Worm (Caenorhabditis elegans): ENCODE results near the gene F01E11.20.

The F01E11.20 gene

ce11 chrX:7005475-7005874 is 9.1 kb upstream of the F01E11.20 start, which contains the start of gene tyra-2:
Gene tyra-2 (minus strand): TSS chrX:7005575.
- no peak for TF ChIP-seq scrt-1 (GFP tag; IDR thresholded peaks at IDR 0.05)
- no peak for TF ChIP-seq hmbx-1 (tag; optimal IDR thresholded peaks at IDR 0.05)
- no peak for TF ChIP-seq B0310.2 (tag; optimal IDR thresholded peaks at IDR 0.05)
- no peak for TF ChIP-seq tbx-37 (GFP tag; conservative IDR thresholded peaks at IDR 0.05)
- no peak for TF ChIP-seq F13C5.2 (tag; optimal IDR thresholded peaks at IDR 0.05)
- no peak for TF ChIP-seq hmg-4 (GFP tag; optimal IDR thresholded peaks at IDR 0.05)
- TF ChIP-seq ceh-13 (GFP tag; optimal IDR thresholded peaks at IDR 0.05): no peak

ce11 chrX:7001933-7002332 is 5.6 kb upstream of the F01E11.20 start:
- no peak for TF ChIP-seq B0310.2 (tag; optimal IDR thresholded peaks at IDR 0.05)
- no peak for TF ChIP-seq tbx-37 (GFP tag; conservative IDR thresholded peaks at IDR 0.05)
- TF ChIP-seq ceh-36 (tag; optimal IDR thresholded peaks at IDR 0.05): no peak
- TF ChIP-seq sea-1 (GFP tag; conservative IDR thresholded peaks at IDR 0.05): no peak
- TF ChIP-seq tbx-11 (GFP tag; IDR thresholded peaks at IDR 0.05): no peak

ce11 chrX:6991427-6991826 is 4.9 kb downstream of the F01E11.20 start, which contains the start of gene ugt-57:
Gene ugt-57 (plus strand): TSS chrX:6991727.
- TF ChIP-seq ets-7 (tag; optimal IDR thresholded peaks at IDR 0.05) (no peak), tra-4 (tag; optimal IDR thresholded peaks at IDR 0.05) (no peak), hmbx-1 (tag; optimal IDR thresholded peaks at IDR 0.05) (no peak), ceh-36 (tag; optimal IDR thresholded peaks at IDR 0.05) (no peak)

- TF ChIP-seq B0310.2 (tag; optimal IDR thresholded peaks at IDR 0.05) (no peak), hmg-4 (GFP tag; optimal IDR thresholded peaks at IDR 0.05) (no peak), tbx-37 (GFP tag; conservative IDR thresholded peaks at IDR 0.05) (no peak), F13C5.2 (tag; optimal IDR thresholded peaks at IDR 0.05) (no peak), hnd-1 (tag; optimal IDR thresholded peaks at IDR 0.05) (no peak), aly-1 (tag; optimal IDR thresholded peaks at IDR 0.05) (no peak), tra-4 (tag; optimal IDR thresholded peaks at IDR 0.05) (no peak)
These were observed 7.0 kb downstream of the F01E11.20 start, which contains the start of gene F01E11.18 for ce11 chrX:6989342-6989741. Gene F01E11.18 (plus strand): TSS chrX:6989642.

- TF ChIP-seq ceh-36 (tag; optimal IDR thresholded peaks at IDR 0.05) (no peak), flt-1 (GFP tag; IDR thresholded peaks at IDR 0.05) (no peak), pes-1 (GFP tag; IDR thresholded peaks at IDR 0.05) (no peak), ceh-13 (GFP tag; optimal IDR thresholded peaks at IDR 0.05) (no peak), tra-4 (tag; optimal IDR thresholded peaks at IDR 0.05) (no peak), hmbx-1 (tag; optimal IDR thresholded peaks at IDR 0.05) (no peak), B0310.2 (tag; optimal IDR thresholded peaks at IDR 0.05) (no peak), aly-1 (tag; optimal IDR thresholded peaks at IDR 0.05) (no peak), tbx-11 (GFP tag; IDR thresholded peaks at IDR 0.05) (no peak), scrt-1 (GFP tag; IDR thresholded peaks at IDR 0.05) (no peak), hnd-1 (tag; optimal IDR thresholded peaks at IDR 0.05) (no peak), sea-1 (GFP tag; conservative IDR thresholded peaks at IDR 0.05) (no peak), hmg-4 (GFP tag; optimal IDR thresholded peaks at IDR 0.05) (no peak), F13C5.2 (tag; optimal IDR thresholded peaks at IDR 0.05) (no peak), ama-1 (optimal IDR thresholded peaks at IDR 0.05) (no peak), ets-7 (tag; optimal IDR thresholded peaks at IDR 0.05) (no peak), tbx-37 (GFP tag; conservative IDR thresholded peaks at IDR 0.05) (no peak)
These were observed 8.1 kb downstream of the F01E11.20 start for ce11 chrX:6988212-6988611.

- TF ChIP-seq hnd-1 (tag; optimal IDR thresholded peaks at IDR 0.05) (no peak), pes-1 (GFP tag; IDR thresholded peaks at IDR 0.05) (no peak), B0310.2 (tag; optimal IDR thresholded peaks at IDR 0.05) (no peak), ets-7 (tag; optimal IDR thresholded peaks at IDR 0.05) (no peak), flt-1 (GFP tag; IDR thresholded peaks at IDR 0.05) (no peak), F13C5.2 (tag; optimal IDR thresholded peaks at IDR 0.05) (no peak), scrt-1 (GFP tag; IDR thresholded peaks at IDR 0.05) (no peak), aly-1 (tag; optimal IDR thresholded peaks at IDR 0.05) (no peak), ceh-13 (GFP tag; optimal IDR thresholded peaks at IDR 0.05) (no peak), hmg-4 (GFP tag; optimal IDR thresholded peaks at IDR 0.05) (no peak), tbx-11 (GFP tag; IDR thresholded peaks at IDR 0.05) (no peak), tbx-37 (GFP tag; conservative IDR thresholded peaks at IDR 0.05) (no peak), sea-1 (GFP tag; conservative IDR thresholded peaks at IDR 0.05) (no peak), tra-4 (tag; optimal IDR thresholded peaks at IDR 0.05) (no peak), ama-1 (optimal IDR thresholded peaks at IDR 0.05) (no peak), hmbx-1 (tag; optimal IDR thresholded peaks at IDR 0.05) (no peak), ceh-36 (tag; optimal IDR thresholded peaks at IDR 0.05) (no peak)
These were observed 25.0 kb downstream of the F01E11.20 start for ce11 chrX:6971301-6971700.

- TF ChIP-seq ceh-36 (tag; optimal IDR thresholded peaks at IDR 0.05) (no peak), scrt-1 (GFP tag; IDR thresholded peaks at IDR 0.05) (no peak), ets-7 (tag; optimal IDR thresholded peaks at IDR 0.05) (no peak), flt-1 (GFP tag; IDR thresholded peaks at IDR 0.05) (no peak), hmbx-1 (tag; optimal IDR thresholded peaks at IDR 0.05) (no peak), pes-1 (GFP tag; IDR thresholded peaks at IDR 0.05) (no peak), ceh-13 (GFP tag; optimal IDR thresholded peaks at IDR 0.05) (no peak), F13C5.2 (tag; optimal IDR thresholded peaks at IDR 0.05) (no peak), aly-1 (tag; optimal IDR thresholded peaks at IDR 0.05) (no peak), sea-1 (GFP tag; conservative IDR thresholded peaks at IDR 0.05) (no peak), tbx-11 (GFP tag; IDR thresholded peaks at IDR 0.05) (no peak), tbx-37 (GFP tag; conservative IDR thresholded peaks at IDR 0.05) (no peak), tra-4 (tag; optimal IDR thresholded peaks at IDR 0.05) (no peak), ama-1 (optimal IDR thresholded peaks at IDR 0.05) (no peak), hmg-4 (GFP tag; optimal IDR thresholded peaks at IDR 0.05) (no peak), B0310.2 (tag; optimal IDR thresholded peaks at IDR 0.05) (no peak), hnd-1 (tag; optimal IDR thresholded peaks at IDR 0.05) (no peak)
These were observed 26.2 kb downstream of the F01E11.20 start for ce11 chrX:6970134-6970533.

- no peak for TF ChIP-seq B0310.2 (tag; optimal IDR thresholded peaks at IDR 0.05)
- TF ChIP-seq scrt-1 (GFP tag; IDR thresholded peaks at IDR 0.05): no peak
- no peak for TF ChIP-seq F13C5.2 (tag; optimal IDR thresholded peaks at IDR 0.05)
- no peak for TF ChIP-seq aly-1 (tag; optimal IDR thresholded peaks at IDR 0.05)
- TF ChIP-seq tbx-11 (GFP tag; IDR thresholded peaks at IDR 0.05): no peak
- TF ChIP-seq ceh-36 (tag; optimal IDR thresholded peaks at IDR 0.05): no peak
- no peak for TF ChIP-seq hnd-1 (tag; optimal IDR thresholded peaks at IDR 0.05)
- no peak for TF ChIP-seq hmg-4 (GFP tag; optimal IDR thresholded peaks at IDR 0.05)
- no peak for TF ChIP-seq tbx-37 (GFP tag; conservative IDR thresholded peaks at IDR 0.05)
- TF ChIP-seq ets-7 (tag; optimal IDR thresholded peaks at IDR 0.05): no peak
- TF ChIP-seq pes-1 (GFP tag; IDR thresholded peaks at IDR 0.05): no peak
- no peak for TF ChIP-seq tra-4 (tag; optimal IDR thresholded peaks at IDR 0.05)
- TF ChIP-seq hmbx-1 (tag; optimal IDR thresholded peaks at IDR 0.05): no peak
- TF ChIP-seq flt-1 (GFP tag; IDR thresholded peaks at IDR 0.05): no peak
- TF ChIP-seq ama-1 (optimal IDR thresholded peaks at IDR 0.05): no peak
These were observed 27.8 kb downstream of the F01E11.20 start for ce11 chrX:6968553-6968952.

Measured in whole organism, early embryonic.